Fruit fly (Drosophila melanogaster): Measurements from ENCODE around the gene VhaAC45RP.

DNA sequence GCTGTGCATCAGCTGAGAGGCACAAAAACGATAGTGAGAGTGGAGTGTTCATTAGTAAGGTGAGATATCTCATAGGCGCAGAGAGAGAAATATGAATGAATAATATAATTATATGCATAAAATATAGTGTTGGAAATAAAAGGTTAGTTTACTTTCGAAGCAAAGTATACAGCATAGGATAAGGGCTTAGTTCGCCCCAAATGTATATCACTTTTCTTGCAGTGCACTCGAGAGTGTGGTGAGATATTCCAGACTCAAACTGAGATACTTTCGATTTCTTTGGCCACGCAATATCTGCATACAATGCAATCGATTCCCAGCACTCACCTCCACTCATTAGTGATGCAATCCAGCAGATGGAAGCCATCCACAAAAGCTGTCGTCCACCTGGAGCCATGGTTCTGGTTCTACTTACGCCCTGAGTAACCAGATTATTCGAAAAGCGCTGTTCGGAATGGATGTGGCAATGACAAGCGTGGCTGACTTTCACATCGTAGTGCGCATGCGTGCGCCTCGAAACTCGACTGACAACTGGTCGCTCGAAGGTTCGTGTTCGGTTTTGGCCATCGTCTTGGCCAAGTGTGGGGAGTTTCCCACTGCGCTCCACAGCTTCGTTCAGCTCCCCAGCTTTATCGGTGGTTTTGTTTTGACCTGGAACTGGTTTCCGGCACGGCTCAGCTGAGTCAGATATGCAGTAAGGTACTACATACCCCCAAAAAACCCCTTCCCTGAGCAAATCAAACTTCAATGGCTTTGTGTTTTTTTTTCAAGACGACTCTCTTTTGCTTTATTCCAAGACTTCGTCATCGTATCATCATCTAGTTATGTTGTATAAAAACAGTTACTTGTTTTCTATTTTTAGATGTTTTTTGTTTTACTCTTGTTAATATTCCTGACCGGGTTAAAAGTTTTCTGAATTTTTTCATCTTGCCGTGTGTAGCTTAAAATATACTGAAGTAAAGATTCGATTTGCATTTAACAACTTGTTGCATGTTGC is 4.8 kb upstream of the VhaAC45RP start, which contains the start of gene Rsod:
- TF ChIP-seq usp (GFP tag; optimal IDR thresholded peaks at IDR 0.05) (no peak), Hnf4 (GFP tag; optimal IDR thresholded peaks at IDR 0.05) (peak; percentile 75), Dif (GFP tag; optimal IDR thresholded peaks at IDR 0.05; ENCODE audit: partially characterized antibody) (peak; percentile 43), h (GFP tag; optimal IDR thresholded peaks at IDR 0.05) (peak; percentile 80), sv (GFP tag; optimal IDR thresholded peaks at IDR 0.05) (peak; percentile 27), brk (GFP tag; optimal IDR thresholded peaks at IDR 0.05) (no peak), Abd-B (GFP tag; optimal IDR thresholded peaks at IDR 0.05) (no peak), dmrt93B (GFP tag; optimal IDR thresholded peaks at IDR 0.05) (peak; percentile 53), Dfd (GFP tag; optimal IDR thresholded peaks at IDR 0.05) (no peak), psq (GFP tag; optimal IDR thresholded peaks at IDR 0.05) (peak; percentile 91), tai (GFP tag; optimal IDR thresholded peaks at IDR 0.05) (no peak), br (GFP tag; optimal IDR thresholded peaks at IDR 0.05) (peak; percentile 70), sage (GFP tag; optimal IDR thresholded peaks at IDR 0.05) (peak; percentile 59)
